Fruit fly (Drosophila melanogaster) whole organism, prepupa: Measurements from ENCODE around the gene Art4.
A peak's percentile ranks its signal among the peaks of the same experiment; 100 is the strongest.

Experiments
- Blimp-1 ChIP-seq: fragments of 200-800 bp; sonication (Bioruptor generic); optimal IDR thresholded peaks from 3 replicates; lab custom pipeline; 2017; ENCODE audit warnings: missing biosample characterization, missing genetic modification characterization, mild to moderate bottlenecking, moderate library complexity, missing genetic modification reagents
- CG10631 ChIP-seq: fragments of 200-800 bp; sonication (Bioruptor generic); optimal IDR thresholded peaks from 2 replicates; lab custom pipeline; 2016; ENCODE audit warnings: missing biosample characterization, missing genetic modification characterization
- CG10669 ChIP-seq: fragments of 200-800 bp; sonication (Bioruptor generic); optimal IDR thresholded peaks from 3 replicates; lab custom pipeline; 2018; ENCODE audit warnings: missing biosample characterization, mild to moderate bottlenecking, missing genetic modification characterization, moderate library complexity
- CG11294 ChIP-seq: fragments of 200-800 bp; sonication (Bioruptor generic); IDR thresholded peaks from 2 replicates; pipeline ENCODE4 v1.3.6; 2022; ENCODE audit warnings: missing biosample characterization, missing genetic modification characterization
- CG11902 ChIP-seq: fragments of 200-800 bp; sonication (Bioruptor generic); optimal IDR thresholded peaks from 3 replicates; lab custom pipeline; 2016; ENCODE audit warnings: missing biosample characterization, missing genetic modification characterization
- CG15336 ChIP-seq: fragments of 200-800 bp; sonication (Bioruptor generic); IDR thresholded peaks from 2 replicates; pipeline ENCODE4 v1.3.6; 2022; ENCODE audit warnings: missing biosample characterization, missing genetic modification characterization
- CG1621 ChIP-seq: fragments of 200-800 bp; sonication (Bioruptor generic); optimal IDR thresholded peaks from 3 replicates; lab custom pipeline; 2018; ENCODE audit warnings: missing biosample characterization, mild to moderate bottlenecking, missing genetic modification characterization
- CG31627 ChIP-seq: fragments of 200-800 bp; sonication (Bioruptor generic); optimal IDR thresholded peaks from 3 replicates; lab custom pipeline; 2016; ENCODE audit warnings: missing biosample characterization, missing genetic modification characterization
- CG32006 ChIP-seq: fragments of 200-800 bp; sonication (Bioruptor generic); optimal IDR thresholded peaks from 3 replicates; lab custom pipeline; 2017; ENCODE audit warnings: missing biosample characterization, mild to moderate bottlenecking, missing genetic modification characterization
- CG3919 ChIP-seq: fragments of 200-800 bp; sonication (Bioruptor generic); optimal IDR thresholded peaks from 3 replicates; lab custom pipeline; 2016; ENCODE audit warnings: missing biosample characterization, missing genetic modification characterization
- CG6163 ChIP-seq: fragments of 200-800 bp; sonication (Bioruptor generic); IDR thresholded peaks from 3 replicates; pipeline ENCODE4 v1.3.6; 2022; ENCODE audit warnings: missing biosample characterization, missing genetic modification characterization
- CG6276 ChIP-seq: fragments of 200-800 bp; sonication (Bioruptor generic); optimal IDR thresholded peaks from 2 replicates; lab custom pipeline; 2017; ENCODE audit warnings: missing biosample characterization, mild to moderate bottlenecking, missing genetic modification characterization
- CG6792 ChIP-seq: fragments of 200-800 bp; sonication (Bioruptor generic); optimal IDR thresholded peaks from 3 replicates; lab custom pipeline; 2016; ENCODE audit warnings: missing biosample characterization, missing genetic modification characterization
- CG6808 ChIP-seq: fragments of 200-800 bp; sonication (Bioruptor generic); optimal IDR thresholded peaks from 3 replicates; lab custom pipeline; 2017; ENCODE audit warnings: missing biosample characterization, missing genetic modification characterization, mild to moderate bottlenecking, moderate library complexity, missing genetic modification reagents
- CG6854 ChIP-seq: fragments of 200-800 bp; sonication (Bioruptor generic); optimal IDR thresholded peaks from 2 replicates; lab custom pipeline; 2017; ENCODE audit warnings: missing biosample characterization, mild to moderate bottlenecking, missing genetic modification characterization
- CG7368 ChIP-seq: fragments of 200-800 bp; sonication (Bioruptor generic); optimal IDR thresholded peaks from 3 replicates; lab custom pipeline; 2016; ENCODE audit warnings: missing biosample characterization, missing genetic modification characterization
- Eip75B ChIP-seq: fragments of 200-800 bp; sonication (Bioruptor generic); optimal IDR thresholded peaks from 3 replicates; lab custom pipeline; 2016; ENCODE audit warnings: missing biosample characterization, missing genetic modification characterization
- Eip78C ChIP-seq: fragments of 200-800 bp; sonication (Bioruptor generic); peaks from one replicate; lab custom pipeline; 2016; ENCODE audit warnings: missing biosample characterization, missing genetic modification characterization
- Ets21C ChIP-seq: fragments of 200-800 bp; sonication (Bioruptor generic); optimal IDR thresholded peaks from 3 replicates; lab custom pipeline; 2016; ENCODE audit warnings: missing biosample characterization, missing genetic modification characterization
- Ets96B ChIP-seq: fragments of 200-800 bp; optimal IDR thresholded peaks from 2 replicates; lab custom pipeline; 2019; ENCODE audit warnings: missing biosample characterization, mild to moderate bottlenecking, missing genetic modification characterization, moderate library complexity
- Gug ChIP-seq: fragments of 200-800 bp; sonication (Bioruptor generic); IDR thresholded peaks from 2 replicates; pipeline ENCODE4 v1.3.6; 2022; ENCODE audit warnings: missing biosample characterization, missing genetic modification characterization
- Hr38 ChIP-seq: sonication (Bioruptor generic); optimal IDR thresholded peaks from 2 replicates; lab custom pipeline; 2016; ENCODE audit warnings: missing biosample characterization, missing genetic modification characterization
- Hr39 ChIP-seq: fragments of 200-800 bp; sonication (Bioruptor generic); optimal IDR thresholded peaks from 2 replicates; lab custom pipeline; 2016; ENCODE audit warnings: missing biosample characterization, missing genetic modification characterization
- Hr4 ChIP-seq: fragments of 200-800 bp; sonication (Bioruptor generic); optimal IDR thresholded peaks from 3 replicates; lab custom pipeline; 2016; ENCODE audit warnings: missing biosample characterization, missing genetic modification characterization
- Lpt ChIP-seq: fragments of 200-800 bp; sonication (Bioruptor generic); optimal IDR thresholded peaks from 3 replicates; lab custom pipeline; 2016; ENCODE audit warnings: missing biosample characterization, missing genetic modification characterization
- Met ChIP-seq: fragments of 200-800 bp; sonication (Bioruptor generic); optimal IDR thresholded peaks from 3 replicates; lab custom pipeline; 2016; ENCODE audit warnings: missing biosample characterization, missing genetic modification characterization
- OdsH ChIP-seq: fragments of 200-800 bp; sonication (Bioruptor generic); optimal IDR thresholded peaks from 3 replicates; lab custom pipeline; 2016; ENCODE audit warnings: missing biosample characterization, missing genetic modification characterization
- Smox ChIP-seq: fragments of 200-800 bp; sonication (Bioruptor generic); optimal IDR thresholded peaks from 3 replicates; lab custom pipeline; 2016; ENCODE audit warnings: missing biosample characterization, missing genetic modification characterization
- Sox102F ChIP-seq: fragments of 200-800 bp; sonication (Bioruptor generic); optimal IDR thresholded peaks from 2 replicates; lab custom pipeline; 2016; ENCODE audit warnings: missing biosample characterization, mild to moderate bottlenecking, missing genetic modification characterization
- Sox14 ChIP-seq: fragments of 200-800 bp; sonication (Bioruptor generic); optimal IDR thresholded peaks from 3 replicates; lab custom pipeline; 2016; ENCODE audit warnings: missing biosample characterization, missing genetic modification characterization
- Sox15 ChIP-seq: fragments of 200-800 bp; sonication (Bioruptor generic); optimal IDR thresholded peaks from 3 replicates; lab custom pipeline; 2016; ENCODE audit warnings: missing biosample characterization, missing genetic modification characterization
- achi ChIP-seq: fragments of 200-800 bp; sonication (Bioruptor generic); optimal IDR thresholded peaks from 3 replicates; lab custom pipeline; 2016; ENCODE audit warnings: missing biosample characterization, missing genetic modification characterization
- cyc ChIP-seq: fragments of 200-800 bp; sonication (Bioruptor generic); optimal IDR thresholded peaks from 3 replicates; lab custom pipeline; 2016; ENCODE audit warnings: missing biosample characterization, missing genetic modification characterization
- dac ChIP-seq: fragments of 200-800 bp; sonication (Bioruptor generic); optimal IDR thresholded peaks from 2 replicates; lab custom pipeline; 2017; ENCODE audit warnings: missing biosample characterization, mild to moderate bottlenecking, missing genetic modification characterization
- dsx ChIP-seq: fragments of 200-800 bp; optimal IDR thresholded peaks from 3 replicates; lab custom pipeline; 2019; ENCODE audit warnings: missing biosample characterization, mild to moderate bottlenecking, missing genetic modification characterization, moderate library complexity; ENCODE audit not compliant: poor library complexity, severe bottlenecking
- esn ChIP-seq: fragments of 200-800 bp; sonication (Bioruptor generic); optimal IDR thresholded peaks from 2 replicates; lab custom pipeline; 2016; ENCODE audit warnings: missing biosample characterization, mild to moderate bottlenecking, missing genetic modification characterization, moderate library complexity
- fd59A ChIP-seq: fragments of 200-800 bp; sonication (Bioruptor generic); optimal IDR thresholded peaks from 2 replicates; lab custom pipeline; 2017; ENCODE audit warnings: missing biosample characterization, mild to moderate bottlenecking, missing genetic modification characterization, missing genetic modification reagents
- fkh ChIP-seq: fragments of 200-800 bp; sonication (Bioruptor generic); optimal IDR thresholded peaks from 3 replicates; lab custom pipeline; 2017; ENCODE audit warnings: missing biosample characterization, mild to moderate bottlenecking, missing genetic modification characterization, moderate library complexity
- lz ChIP-seq: fragments of 200-800 bp; sonication (Bioruptor generic); optimal IDR thresholded peaks from 3 replicates; lab custom pipeline; 2016; ENCODE audit warnings: missing biosample characterization, missing genetic modification characterization
- pdm3 ChIP-seq: fragments of 200-800 bp; sonication (Bioruptor generic); optimal IDR thresholded peaks from 3 replicates; lab custom pipeline; 2016; ENCODE audit warnings: missing biosample characterization, missing genetic modification characterization
- salr ChIP-seq, 2 experiments: fragments of 200-800 bp; sonication (Bioruptor generic); optimal IDR thresholded peaks; 3 replicates each; lab custom pipeline; 2016 to 2018; ENCODE audit warnings: missing biosample characterization in 2 of 2, missing genetic modification characterization in 2 of 2, mild to moderate bottlenecking in 1 of 2
- spab ChIP-seq: fragments of 200-800 bp; sonication (Bioruptor generic); optimal IDR thresholded peaks from 2 replicates; lab custom pipeline; 2017; ENCODE audit warnings: missing biosample characterization, mild to moderate bottlenecking, missing genetic modification characterization, missing genetic modification reagents
- ss ChIP-seq, 2 experiments: fragments of 200-800 bp; sonication (Bioruptor generic); optimal IDR thresholded peaks; 2 replicates in 1 of 2; 3 replicates in 1 of 2; lab custom pipeline; 2017 to 2018; ENCODE audit warnings: mild to moderate bottlenecking in 2 of 2, missing biosample characterization in 2 of 2, missing genetic modification characterization in 2 of 2, moderate library complexity in 1 of 2
- svp ChIP-seq: fragments of 200-800 bp; sonication (Bioruptor generic); peaks from one replicate; lab custom pipeline; 2016; ENCODE audit warnings: missing biosample characterization, missing genetic modification characterization
- topi ChIP-seq: fragments of 200-800 bp; sonication (Bioruptor generic); optimal IDR thresholded peaks from 3 replicates; lab custom pipeline; 2016; ENCODE audit warnings: missing biosample characterization, missing genetic modification characterization
- vri ChIP-seq: fragments of 200-800 bp; sonication (Bioruptor generic); optimal IDR thresholded peaks from 3 replicates; lab custom pipeline; 2016; ENCODE audit warnings: missing biosample characterization, mild to moderate bottlenecking, missing genetic modification characterization

The Art4 gene

dm6 chr3R:9985585-9986393 is at the start of gene Art4 (continued):
- TF ChIP-seq Sox102F (GFP tag; lab: Kevin White, UChicago) = no peak
- TF ChIP-seq Lpt (GFP tag; lab: Kevin White, UChicago) = no peak

- TF ChIP-seq pdm3 (GFP tag; lab: Kevin White, UChicago) = no peak
- TF ChIP-seq CG32006 (GFP tag; lab: Kevin White, UChicago) = no peak
- TF ChIP-seq CG1621 (tag; lab: Kevin White, UChicago) = no peak
- no peak for TF ChIP-seq achi (GFP tag; lab: Kevin White, UChicago)
- no peak for TF ChIP-seq Hr38
- TF ChIP-seq CG15336 (GFP tag; lab: Robert Waterston, UW) = no peak
- TF ChIP-seq ss (GFP tag; optimal IDR thresholded peaks at IDR 0.05; lab: Kevin White, UChicago) = peak in 1 of 2 experiments; percentile 38
- TF ChIP-seq Ets21C = no peak
- peak; percentile 6 for TF ChIP-seq dsx
- TF ChIP-seq svp = peak; percentile 67
- no peak for TF ChIP-seq CG7368 (GFP tag; lab: Kevin White, UChicago)
- no peak for TF ChIP-seq spab (GFP tag; lab: Kevin White, UChicago)
- no peak for TF ChIP-seq Sox102F (GFP tag; lab: Kevin White, UChicago)
- no peak for TF ChIP-seq CG3919 (GFP tag; lab: Kevin White, UChicago)
- TF ChIP-seq Eip78C (GFP tag; lab: Kevin White, UChicago) = peak; percentile 44
- no peak for TF ChIP-seq salr (GFP tag; optimal IDR thresholded peaks at IDR 0.05; lab: Kevin White, UChicago)
- no peak for TF ChIP-seq CG11294 (GFP tag; lab: Robert Waterston, UW)
- peak; percentile 59 for TF ChIP-seq fkh (GFP tag; lab: Kevin White, UChicago)
- TF ChIP-seq Gug (GFP tag; lab: Robert Waterston, UW) = no peak
- TF ChIP-seq Hr39 (GFP tag; lab: Kevin White, UChicago) = no peak
- TF ChIP-seq topi (GFP tag; lab: Kevin White, UChicago) = no peak
- no peak for TF ChIP-seq Sox15 (GFP tag; lab: Kevin White, UChicago)
- no peak for TF ChIP-seq cyc (GFP tag; lab: Kevin White, UChicago)
- TF ChIP-seq CG6792 (GFP tag; lab: Kevin White, UChicago) = no peak
- no peak for TF ChIP-seq fd59A (GFP tag; lab: Kevin White, UChicago)
- TF ChIP-seq Smox (GFP tag; lab: Kevin White, UChicago) = no peak
- no peak for TF ChIP-seq Ets96B (tag; lab: Kevin White, UChicago)
- no peak for TF ChIP-seq CG6163 (GFP tag; lab: Robert Waterston, UW)
- TF ChIP-seq CG10669 (GFP tag; lab: Kevin White, UChicago) = no peak
- TF ChIP-seq CG6854 (GFP tag; lab: Kevin White, UChicago) = no peak
- no peak for TF ChIP-seq Hr4 (GFP tag; lab: Kevin White, UChicago)
- no peak for TF ChIP-seq CG11902
- no peak for TF ChIP-seq lz (GFP tag; lab: Kevin White, UChicago)
- TF ChIP-seq Eip75B (GFP tag; lab: Kevin White, UChicago) = no peak
- no peak for TF ChIP-seq Blimp-1 (GFP tag; lab: Kevin White, UChicago)
- no peak for TF ChIP-seq CG10631 (GFP tag; lab: Kevin White, UChicago)
- no peak for TF ChIP-seq esn
- no peak for TF ChIP-seq Met (GFP tag; lab: Kevin White, UChicago)
- TF ChIP-seq dac = no peak
- TF ChIP-seq CG31627 = no peak
- no peak for TF ChIP-seq vri
- TF ChIP-seq CG6808 (GFP tag; lab: Kevin White, UChicago) = no peak
- TF ChIP-seq Sox14 (GFP tag; lab: Kevin White, UChicago) = no peak
- no peak for TF ChIP-seq OdsH (GFP tag; lab: Kevin White, UChicago)
- peak; percentile 12 for TF ChIP-seq CG6276 (GFP tag; lab: Kevin White, UChicago)
- TF ChIP-seq Lpt (GFP tag; lab: Kevin White, UChicago) = no peak
These were observed 49.2 kb upstream of the Art4 start for dm6 chr3R:10034995-10035446.
